Worm (Caenorhabditis elegans) whole organism, early embryonic: ENCODE measurements around the gene srh-293.

Experiments used
- B0310.2 ChIP-seq: sonication (generic microtip); optimal IDR thresholded peaks from 2 replicates; lab custom pipeline; 2016; ENCODE audit warnings: mild to moderate bottlenecking, missing genetic modification characterization, missing compliant biosample characterization
- F13C5.2 ChIP-seq: sonication (generic microtip); optimal IDR thresholded peaks from 2 replicates; lab custom pipeline; 2017; ENCODE audit warnings: mild to moderate bottlenecking, missing genetic modification characterization, inconsistent platforms, missing compliant biosample characterization
- aly-1 ChIP-seq: sonication (generic microtip); optimal IDR thresholded peaks from 2 replicates; lab custom pipeline; 2016; ENCODE audit warnings: missing genetic modification characterization, missing compliant biosample characterization
- ama-1 ChIP-seq: fragments of 150-350 bp; optimal IDR thresholded peaks from 2 replicates; lab custom pipeline; 2014
- ceh-13 ChIP-seq: fragments of 200-800 bp; sonication (Bioruptor generic); optimal IDR thresholded peaks from 2 replicates; lab custom pipeline; 2018; ENCODE audit warnings: mild to moderate bottlenecking, missing genetic modification characterization, missing compliant biosample characterization
- ceh-36 ChIP-seq: sonication (generic microtip); optimal IDR thresholded peaks from 2 replicates; lab custom pipeline; 2016; ENCODE audit warnings: missing genetic modification characterization, inconsistent platforms, missing compliant biosample characterization
- ets-7 ChIP-seq: sonication (generic microtip); optimal IDR thresholded peaks from 2 replicates; lab custom pipeline; 2016; ENCODE audit warnings: missing genotype, missing genetic modification characterization, missing compliant biosample characterization
- flt-1 ChIP-seq: fragments of 200-800 bp; sonication (Bioruptor generic); IDR thresholded peaks from 2 replicates; pipeline ENCODE4 v1.3.6; 2022; ENCODE audit warnings: missing genetic modification characterization, missing compliant biosample characterization
- hmbx-1 ChIP-seq: sonication (generic microtip); optimal IDR thresholded peaks from 2 replicates; lab custom pipeline; 2016; ENCODE audit warnings: mild to moderate bottlenecking, missing genetic modification characterization, missing compliant biosample characterization
- hmg-4 ChIP-seq: fragments of 200-800 bp; sonication (Bioruptor generic); optimal IDR thresholded peaks from 2 replicates; lab custom pipeline; 2018; ENCODE audit warnings: mild to moderate bottlenecking, missing genetic modification characterization, missing compliant biosample characterization
- hnd-1 ChIP-seq: sonication (generic microtip); optimal IDR thresholded peaks from 2 replicates; lab custom pipeline; 2016; ENCODE audit warnings: missing genetic modification characterization, missing compliant biosample characterization
- pes-1 ChIP-seq: fragments of 200-800 bp; sonication (Bioruptor generic); IDR thresholded peaks from 2 replicates; pipeline ENCODE4 v1.3.6; 2022; ENCODE audit warnings: missing genetic modification reagents, missing genetic modification characterization, missing compliant biosample characterization
- scrt-1 ChIP-seq: fragments of 200-800 bp; sonication (Bioruptor generic); IDR thresholded peaks from 2 replicates; pipeline ENCODE4 v1.3.6; 2022; ENCODE audit warnings: missing genetic modification characterization, missing compliant biosample characterization
- sea-1 ChIP-seq: fragments of 200-800 bp; sonication (Bioruptor generic); conservative IDR thresholded peaks from 2 replicates; pipeline ENCODE4 v1.3.6; 2022; ENCODE audit warnings: missing genetic modification characterization, missing compliant biosample characterization
- tbx-11 ChIP-seq: fragments of 200-800 bp; sonication (Bioruptor generic); IDR thresholded peaks from 2 replicates; pipeline ENCODE4 v1.3.6; 2022; ENCODE audit warnings: missing genetic modification characterization, missing compliant biosample characterization
- tbx-37 ChIP-seq: fragments of 200-800 bp; sonication (Bioruptor generic); conservative IDR thresholded peaks from 2 replicates; pipeline ENCODE4 v1.3.6; 2022; ENCODE audit warnings: missing genetic modification reagents, missing genetic modification characterization, missing compliant biosample characterization
- tra-4 ChIP-seq: sonication (generic microtip); optimal IDR thresholded peaks from 2 replicates; lab custom pipeline; 2017; ENCODE audit warnings: missing genetic modification characterization, missing compliant biosample characterization

Gene srh-293

ce11 chrV:15865839-15866238 is at the start of gene srh-293:
TSS of gene srh-293 (plus strand) at chrV:15866139.
- TF ChIP-seq sea-1 = no peak
- TF ChIP-seq ceh-13 (GFP tag; lab: Kevin White, UChicago) = no peak
- no peak for TF ChIP-seq B0310.2
- no peak for TF ChIP-seq aly-1 (tag; lab: Kevin White, UChicago)
- no peak for TF ChIP-seq tbx-11
- no peak for TF ChIP-seq ceh-36 (tag; lab: Kevin White, UChicago)
- no peak for TF ChIP-seq scrt-1 (GFP tag; lab: Robert Waterston, UW)

DNA sequence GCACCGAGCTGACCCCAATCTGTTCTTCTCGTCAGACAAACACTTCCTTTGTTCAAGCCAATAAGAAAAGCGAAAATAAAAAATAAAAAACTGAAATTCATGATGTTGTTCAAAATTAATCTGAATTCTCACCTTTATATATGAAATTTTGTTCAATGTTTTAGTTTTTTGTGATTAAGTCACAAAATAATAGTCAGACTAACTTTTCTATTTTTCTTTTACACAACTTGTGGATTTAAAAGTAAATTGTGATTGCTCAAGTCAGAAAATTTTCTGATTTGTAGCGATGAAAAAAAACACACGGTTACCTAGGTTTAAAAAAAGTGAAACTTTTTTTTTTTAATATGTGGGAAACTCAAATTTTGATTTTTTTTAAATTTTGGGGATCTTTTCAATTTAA is 48.2 kb upstream of the srh-293 start, which contains the start of gene abf-3:
TSS of gene abf-3 (minus strand) at position 101 of the 400 bp plus-strand sequence.
- TF ChIP-seq sea-1 = no peak
- no peak for TF ChIP-seq ceh-13 (GFP tag; lab: Kevin White, UChicago)
- no peak for TF ChIP-seq ets-7 (tag; lab: Kevin White, UChicago)
- no peak for TF ChIP-seq ceh-36 (tag; lab: Kevin White, UChicago)
- no peak for TF ChIP-seq hmbx-1 (tag; lab: Kevin White, UChicago)
- no peak for TF ChIP-seq aly-1 (tag; lab: Kevin White, UChicago)
- no peak for TF ChIP-seq flt-1 (GFP tag; lab: Robert Waterston, UW)
- TF ChIP-seq F13C5.2 (tag; lab: Kevin White, UChicago) = no peak
- TF ChIP-seq hmg-4 (GFP tag; lab: Kevin White, UChicago) = no peak
- TF ChIP-seq tbx-37 (GFP tag; lab: Robert Waterston, UW) = no peak
- no peak for TF ChIP-seq tra-4 (tag; lab: Kevin White, UChicago)
- TF ChIP-seq scrt-1 (GFP tag; lab: Robert Waterston, UW) = no peak
- TF ChIP-seq ama-1 (lab: Kevin White, UChicago) = no peak
- TF ChIP-seq tbx-11 = no peak
- no peak for TF ChIP-seq hnd-1 (tag; lab: Kevin White, UChicago)
- TF ChIP-seq B0310.2 = no peak
- TF ChIP-seq pes-1 (GFP tag; lab: Robert Waterston, UW) = no peak

ce11 chrV:15819983-15820382 is 46.0 kb upstream of the srh-293 start, which contains the start of gene srbc-48:
TSS of gene srbc-48 (plus strand) at chrV:15820283.
- TF ChIP-seq hmg-4 (GFP tag; lab: Kevin White, UChicago) (no peak), tra-4 (tag; lab: Kevin White, UChicago) (no peak)

- TF ChIP-seq hmbx-1 (tag; lab: Kevin White, UChicago) = no peak
Observed at ce11 chrV:15821398-15821797, 44.5 kb upstream of the srh-293 start, which contains the start of gene srbc-49. TSS of gene srbc-49 (plus strand) at chrV:15821698.

DNA sequence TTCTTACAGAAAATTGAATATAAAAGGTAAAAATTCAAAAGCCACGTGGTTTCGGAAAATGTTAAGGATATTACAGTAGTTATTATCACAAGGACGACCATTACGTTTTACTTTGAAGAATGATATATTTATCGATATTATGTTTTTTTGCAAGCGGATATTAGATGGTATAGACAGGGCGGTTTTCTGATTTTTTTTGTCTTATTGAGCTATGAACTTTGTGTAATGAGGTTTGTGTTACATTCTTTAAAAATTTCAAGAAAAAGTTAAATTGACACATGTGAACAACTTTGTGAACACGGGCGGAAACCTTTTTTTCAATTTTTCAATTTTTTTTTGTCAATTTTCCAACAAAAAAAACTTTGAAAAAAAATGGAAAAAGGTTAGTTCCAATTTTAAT is 41.1 kb upstream of the srh-293 start, which contains the start of gene srbc-50:
TSS of gene srbc-50 (minus strand) at position 101 of the 400 bp plus-strand sequence.
- TF ChIP-seq ets-7 (tag; lab: Kevin White, UChicago) = no peak
- TF ChIP-seq aly-1 (tag; lab: Kevin White, UChicago) = no peak
- no peak for TF ChIP-seq sea-1
- no peak for TF ChIP-seq hmbx-1 (tag; lab: Kevin White, UChicago)
- no peak for TF ChIP-seq tra-4 (tag; lab: Kevin White, UChicago)
- TF ChIP-seq B0310.2 = no peak
- no peak for TF ChIP-seq tbx-37 (GFP tag; lab: Robert Waterston, UW)
- no peak for TF ChIP-seq tbx-11
- TF ChIP-seq scrt-1 (GFP tag; lab: Robert Waterston, UW) = no peak
- no peak for TF ChIP-seq flt-1 (GFP tag; lab: Robert Waterston, UW)
- no peak for TF ChIP-seq hnd-1 (tag; lab: Kevin White, UChicago)

ce11 chrV:15826110-15826509 is 39.8 kb upstream of the srh-293 start, which contains the start of gene srbc-51:
TSS of gene srbc-51 (plus strand) at chrV:15826410.
- TF ChIP-seq tra-4 (tag; lab: Kevin White, UChicago) = no peak
- TF ChIP-seq tbx-11 = no peak
- TF ChIP-seq ets-7 (tag; lab: Kevin White, UChicago) = no peak
- TF ChIP-seq F13C5.2 (tag; lab: Kevin White, UChicago) = no peak
- TF ChIP-seq aly-1 (tag; lab: Kevin White, UChicago) = no peak
- TF ChIP-seq ama-1 (lab: Kevin White, UChicago) = no peak
- TF ChIP-seq hmbx-1 (tag; lab: Kevin White, UChicago) = no peak

DNA sequence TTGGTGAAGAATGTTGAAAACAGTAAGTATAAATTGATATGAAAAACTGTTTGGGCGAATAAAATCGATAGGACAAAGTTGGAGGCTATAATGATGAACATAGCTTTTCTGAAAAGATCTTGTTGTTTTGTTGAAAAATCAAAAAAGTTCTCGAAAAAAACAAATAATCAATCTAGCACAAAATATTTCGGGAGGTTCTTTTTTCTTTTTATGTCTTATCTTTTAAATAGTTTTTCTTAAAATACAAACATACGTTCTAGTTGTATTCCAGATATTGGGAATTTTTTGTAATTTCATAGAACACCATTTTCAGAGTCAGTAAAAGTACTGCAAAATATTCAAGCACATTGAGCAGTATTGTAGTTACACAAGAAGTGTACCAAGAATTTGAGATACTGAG is 36.0 kb upstream of the srh-293 start, which contains the start of gene srbc-55:
TSS of gene srbc-55 (minus strand) at position 101 of the 400 bp plus-strand sequence.
- no peak for TF ChIP-seq hmbx-1 (tag; lab: Kevin White, UChicago)
- no peak for TF ChIP-seq aly-1 (tag; lab: Kevin White, UChicago)

DNA sequence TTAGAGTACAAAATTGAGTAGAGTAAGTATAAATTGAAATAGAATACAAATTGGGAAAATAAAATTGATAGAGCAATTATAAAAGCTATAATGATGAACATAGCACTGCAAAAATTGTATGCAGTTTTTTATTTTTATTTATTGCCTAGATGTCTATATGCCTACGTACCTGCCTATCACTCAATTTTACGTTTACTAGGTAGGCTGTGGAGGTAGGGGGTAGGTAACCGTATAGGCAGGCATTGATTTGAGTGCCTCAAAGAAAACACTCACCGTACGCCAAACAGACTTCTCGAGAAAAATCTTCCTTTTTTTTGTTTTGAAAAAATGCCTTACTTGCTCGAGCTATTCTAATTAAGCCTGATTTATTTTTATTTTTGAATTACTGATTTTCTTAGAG is 34.4 kb upstream of the srh-293 start, which contains the start of gene srbc-56:
TSS of gene srbc-56 (minus strand) at position 101 of the 400 bp plus-strand sequence.
- TF ChIP-seq tbx-37 (GFP tag; lab: Robert Waterston, UW) = no peak
- no peak for TF ChIP-seq ets-7 (tag; lab: Kevin White, UChicago)
- no peak for TF ChIP-seq B0310.2
- no peak for TF ChIP-seq tbx-11
- no peak for TF ChIP-seq scrt-1 (GFP tag; lab: Robert Waterston, UW)
- TF ChIP-seq ceh-13 (GFP tag; lab: Kevin White, UChicago) = no peak
- TF ChIP-seq hmbx-1 (tag; lab: Kevin White, UChicago) = no peak
- no peak for TF ChIP-seq hnd-1 (tag; lab: Kevin White, UChicago)
- no peak for TF ChIP-seq hmg-4 (GFP tag; lab: Kevin White, UChicago)
- TF ChIP-seq ama-1 (lab: Kevin White, UChicago) = no peak
